Worm (Caenorhabditis elegans) whole organism, L1 larva: Measurements from ENCODE around the gene ptrg-1.

Source experiments
- C04F5.9 ChIP-seq: sonication (generic microtip); optimal IDR thresholded peaks from 2 replicates; lab custom pipeline; 2016; ENCODE audit warnings: missing genetic modification characterization, missing compliant biosample characterization
- C16A3.4 ChIP-seq: fragments of 150-350 bp; optimal IDR thresholded peaks from 2 replicates; lab custom pipeline; 2014; ENCODE audit warnings: missing biosample characterization, missing genetic modification characterization
- C34B4.2 ChIP-seq: sonication (generic microtip); optimal IDR thresholded peaks from 2 replicates; lab custom pipeline; 2017; ENCODE audit warnings: mild to moderate bottlenecking, missing genetic modification characterization, missing compliant biosample characterization
- F16B12.6 ChIP-seq: fragments of 150-350 bp; optimal IDR thresholded peaks from 2 replicates; lab custom pipeline; 2014; ENCODE audit warnings: missing biosample characterization, missing genetic modification characterization
- ama-1 ChIP-seq: fragments of 150-350 bp; optimal IDR thresholded peaks from 2 replicates; lab custom pipeline; 2014
- ceh-63 ChIP-seq: fragments of 200-800 bp; sonication (Bioruptor generic); optimal IDR thresholded peaks from 2 replicates; lab custom pipeline; 2018; ENCODE audit warnings: mild to moderate bottlenecking, missing genetic modification characterization, missing compliant biosample characterization
- ceh-8 ChIP-seq: fragments of 200-800 bp; sonication (Bioruptor generic); optimal IDR thresholded peaks from 2 replicates; lab custom pipeline; 2018; ENCODE audit warnings: mild to moderate bottlenecking, missing genetic modification characterization, moderate library complexity, missing compliant biosample characterization
- efl-3 ChIP-seq: fragments of 200-800 bp; sonication (Bioruptor generic); optimal IDR thresholded peaks from 2 replicates; lab custom pipeline; 2018; ENCODE audit warnings: mild to moderate bottlenecking, missing genetic modification characterization, missing compliant biosample characterization
- egl-13 ChIP-seq: sonication (generic microtip); optimal IDR thresholded peaks from 2 replicates; lab custom pipeline; 2016; ENCODE audit warnings: missing genotype, missing genetic modification reagents, missing genetic modification characterization, missing compliant biosample characterization
- elt-2 ChIP-seq: sonication (generic microtip); optimal IDR thresholded peaks from 2 replicates; lab custom pipeline; 2016; ENCODE audit warnings: missing genetic modification characterization, mild to moderate bottlenecking, inconsistent platforms, missing compliant biosample characterization, missing genetic modification reagents
- elt-3 ChIP-seq, 6 experiments: fragments of 150-350 bp in 1 of 6; sonication (generic microtip); optimal IDR thresholded peaks; 2 replicates each; lab custom pipeline; 2017 to 2018; ENCODE audit warnings: missing biosample characterization in 6 of 6, missing genetic modification characterization in 6 of 6, inconsistent platforms in 1 of 6
- fkh-4 ChIP-seq: sonication (generic microtip); optimal IDR thresholded peaks from 2 replicates; lab custom pipeline; 2016; ENCODE audit warnings: missing compliant biosample characterization, missing genetic modification characterization, borderline replicate concordance
- hlh-17 ChIP-seq: fragments of 200-800 bp; sonication (Bioruptor generic); optimal IDR thresholded peaks from 2 replicates; lab custom pipeline; 2018; ENCODE audit warnings: missing genetic modification characterization, mild to moderate bottlenecking, missing compliant biosample characterization, moderate library complexity, borderline replicate concordance
- irx-1 ChIP-seq: sonication (generic microtip); optimal IDR thresholded peaks from 2 replicates; lab custom pipeline; 2016; ENCODE audit warnings: missing genetic modification characterization, missing compliant biosample characterization
- jun-1 ChIP-seq: fragments of 150-350 bp; optimal IDR thresholded peaks from 2 replicates; lab custom pipeline; 2014; ENCODE audit warnings: missing biosample characterization, missing genetic modification reagents, missing genetic modification characterization
- lin-14 ChIP-seq: fragments of 200-800 bp; sonication (Bioruptor generic); optimal IDR thresholded peaks from 2 replicates; lab custom pipeline; 2018; ENCODE audit warnings: mild to moderate bottlenecking, missing genetic modification characterization, moderate library complexity, missing compliant biosample characterization
- lsy-2 ChIP-seq, 2 experiments: fragments of 150-350 bp; optimal IDR thresholded peaks; 2 replicates each; lab custom pipeline; 2014; ENCODE audit warnings: missing biosample characterization in 2 of 2, missing genetic modification characterization in 2 of 2
- nhr-11 ChIP-seq: fragments of 150-350 bp; optimal IDR thresholded peaks from 2 replicates; lab custom pipeline; 2014; ENCODE audit warnings: missing biosample characterization, missing genetic modification characterization
- nhr-12 ChIP-seq: sonication (generic microtip); optimal IDR thresholded peaks from 2 replicates; lab custom pipeline; 2017; ENCODE audit warnings: missing biosample characterization, missing genetic modification characterization
- nhr-19 ChIP-seq: fragments of 200-800 bp; sonication (Bioruptor generic); conservative IDR thresholded peaks from 2 replicates; pipeline ENCODE4 v1.3.6; 2022; ENCODE audit warnings: missing genetic modification characterization, missing compliant biosample characterization
- nhr-20 ChIP-seq: sonication (generic microtip); optimal IDR thresholded peaks from 2 replicates; lab custom pipeline; 2016; ENCODE audit warnings: mild to moderate bottlenecking, missing genetic modification characterization, missing compliant biosample characterization
- nhr-71 ChIP-seq: sonication (generic microtip); optimal IDR thresholded peaks from 2 replicates; lab custom pipeline; 2016; ENCODE audit warnings: mild to moderate bottlenecking, missing genetic modification characterization, moderate library complexity, missing compliant biosample characterization
- nhr-77 ChIP-seq: fragments of 150-350 bp; optimal IDR thresholded peaks from 2 replicates; lab custom pipeline; 2014; ENCODE audit warnings: missing biosample characterization, missing genetic modification characterization
- nhr-85 ChIP-seq: sonication (generic microtip); peaks from one replicate; lab custom pipeline; 2016; ENCODE audit warnings: missing genetic modification characterization, inconsistent platforms, missing compliant biosample characterization
- nhr-90 ChIP-seq: sonication (generic microtip); optimal IDR thresholded peaks from 2 replicates; lab custom pipeline; 2016; ENCODE audit warnings: mild to moderate bottlenecking, missing genetic modification characterization, missing compliant biosample characterization; ENCODE audit not compliant: poor library complexity
- pax-3 ChIP-seq: fragments of 200-800 bp; sonication (Bioruptor generic); optimal IDR thresholded peaks from 2 replicates; lab custom pipeline; 2018; ENCODE audit warnings: mild to moderate bottlenecking, missing genetic modification characterization, moderate library complexity, missing compliant biosample characterization
- sup-37 ChIP-seq: fragments of 200-800 bp; sonication (Bioruptor generic); optimal IDR thresholded peaks from 2 replicates; lab custom pipeline; 2018; ENCODE audit warnings: mild to moderate bottlenecking, missing genetic modification characterization, missing compliant biosample characterization
- tlp-1 ChIP-seq: fragments of 150-350 bp; optimal IDR thresholded peaks from 2 replicates; lab custom pipeline; 2014; ENCODE audit warnings: missing biosample characterization, missing genetic modification characterization
- unc-130 ChIP-seq: fragments of 150-350 bp; optimal IDR thresholded peaks from 2 replicates; lab custom pipeline; 2017; ENCODE audit warnings: missing biosample characterization, missing genetic modification characterization, inconsistent platforms
- unc-62 ChIP-seq: fragments of 150-350 bp; optimal IDR thresholded peaks from 2 replicates; lab custom pipeline; 2014; ENCODE audit warnings: missing biosample characterization, missing genetic modification reagents, missing genetic modification characterization
- vab-15 ChIP-seq: sonication (generic microtip); optimal IDR thresholded peaks from 2 replicates; lab custom pipeline; 2017; ENCODE audit warnings: missing genotype, mild to moderate bottlenecking, missing genetic modification characterization, missing compliant biosample characterization
- xbp-1 ChIP-seq: sonication (generic microtip); optimal IDR thresholded peaks from 2 replicates; lab custom pipeline; 2016; ENCODE audit warnings: missing genetic modification characterization, missing compliant biosample characterization

ptrg-1 gene

ce11 chrIV:10241659-10242058 lies 47.4 kb upstream of the ptrg-1 start, which contains the start of gene lipl-7:
lipl-7 (minus strand) TSS chrIV:10241823.
- no peak for TF ChIP-seq efl-3 (GFP tag; lab: Kevin White, UChicago)
- TF ChIP-seq nhr-19, result no peak
- no peak for TF ChIP-seq xbp-1 (tag; lab: Kevin White, UChicago)
- no peak for TF ChIP-seq lsy-2 (tag; optimal IDR thresholded peaks at IDR 0.05; lab: Kevin White, UChicago)
- TF ChIP-seq nhr-85 (tag; lab: Kevin White, UChicago), result peak; percentile 53
- TF ChIP-seq nhr-77 (tag; lab: Kevin White, UChicago), result no peak
- no peak for TF ChIP-seq ama-1 (lab: Kevin White, UChicago)
- TF ChIP-seq nhr-71, result peak; percentile 11

- no peak for TF ChIP-seq ceh-63
- TF ChIP-seq elt-2, result no peak
- peak in 1 of 6 experiments; percentile 5 for TF ChIP-seq elt-3 (tag; optimal IDR thresholded peaks at IDR 0.05; lab: Kevin White, UChicago)
- TF ChIP-seq nhr-20 (tag; lab: Kevin White, UChicago), result peak; percentile 13
Measured at ce11 chrIV:10239045-10239444, 44.8 kb upstream of the ptrg-1 start, which contains the start of gene ech-8. ech-8 (minus strand) TSS chrIV:10239176.

- no peak for TF ChIP-seq pax-3 (tag; lab: Kevin White, UChicago)
- TF ChIP-seq tlp-1, result no peak
- TF ChIP-seq C04F5.9 (tag; lab: Kevin White, UChicago), result no peak
- TF ChIP-seq nhr-11 (tag; lab: Kevin White, UChicago), result no peak
- TF ChIP-seq vab-15 (tag; lab: Kevin White, UChicago), result no peak
- TF ChIP-seq sup-37 (GFP tag; lab: Kevin White, UChicago), result no peak
- TF ChIP-seq elt-2, result peak; percentile 68
- TF ChIP-seq hlh-17 (GFP tag; lab: Kevin White, UChicago), result no peak
- TF ChIP-seq nhr-12 (tag; lab: Kevin White, UChicago), result no peak
- TF ChIP-seq F16B12.6 (tag; lab: Kevin White, UChicago), result no peak
- no peak for TF ChIP-seq unc-130 (tag; lab: Kevin White, UChicago)
- TF ChIP-seq jun-1 (tag; lab: Kevin White, UChicago), result peak; percentile 32
- TF ChIP-seq ceh-8 (GFP tag; lab: Kevin White, UChicago), result no peak
- TF ChIP-seq fkh-4, result no peak
- TF ChIP-seq nhr-90 (tag; lab: Kevin White, UChicago), result no peak
Measured at ce11 chrIV:10236106-10236505, 41.9 kb upstream of the ptrg-1 start.

DNA sequence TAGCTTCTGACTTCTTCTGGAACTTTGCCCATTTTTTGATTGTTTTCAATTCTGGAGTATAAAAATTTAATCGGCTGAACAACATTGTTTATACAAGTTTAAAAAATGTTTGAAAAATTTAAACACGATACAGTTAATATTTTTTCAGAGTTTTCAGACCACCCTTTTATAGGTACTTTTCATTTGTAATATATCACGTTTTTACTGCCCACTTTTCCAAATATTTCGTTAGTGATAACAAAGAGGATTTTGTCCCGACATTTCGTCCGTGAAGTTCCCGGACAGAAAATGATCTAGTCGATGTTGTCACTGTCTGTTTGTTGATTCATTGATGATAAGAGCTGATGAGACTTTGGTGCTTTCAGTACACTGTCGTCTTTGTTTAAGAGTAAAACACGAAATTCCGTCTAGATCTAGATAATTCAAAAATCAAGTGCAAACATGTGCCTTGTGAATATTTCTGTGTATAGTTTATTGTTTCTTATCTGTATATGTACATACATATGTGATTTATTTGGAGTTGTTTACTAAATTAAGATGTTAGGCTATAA lies 41.1 kb upstream of the ptrg-1 start, which contains the start of gene ech-9:
Gene ech-9, minus strand, starts transcription at position 51 of the 551 bp plus-strand sequence.
- no peak for TF ChIP-seq lin-14 (GFP tag; lab: Kevin White, UChicago)
- no peak for TF ChIP-seq unc-130 (tag; lab: Kevin White, UChicago)
- peak; percentile 39 for TF ChIP-seq elt-2

DNA sequence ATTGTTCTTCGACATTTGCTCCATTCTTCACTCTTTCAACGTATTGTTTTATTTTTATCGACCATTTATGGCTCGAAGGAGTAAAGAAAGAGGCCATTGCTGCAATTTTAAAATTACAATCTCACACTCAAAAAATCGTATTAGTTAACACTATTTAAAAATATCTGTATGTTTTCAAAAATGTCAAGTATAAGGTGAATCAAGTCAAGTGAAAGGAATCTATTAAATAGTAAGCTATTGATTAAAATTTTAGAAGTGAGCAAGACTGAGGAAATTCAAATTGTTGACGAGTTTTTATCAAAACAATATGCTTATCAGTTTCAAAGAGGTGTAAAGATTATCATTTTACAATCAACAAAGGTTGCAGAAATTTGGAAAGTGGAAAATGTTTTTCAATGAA lies 38.2 kb upstream of the ptrg-1 start, which contains the start of gene F01G10.4:
Gene F01G10.4, minus strand, starts transcription at position 101 of the 400 bp plus-strand sequence.
- no peak for TF ChIP-seq nhr-12 (tag; lab: Kevin White, UChicago)
- no peak for TF ChIP-seq sup-37 (GFP tag; lab: Kevin White, UChicago)
- TF ChIP-seq irx-1 (tag; lab: Kevin White, UChicago), result no peak
- TF ChIP-seq C16A3.4 (tag; lab: Kevin White, UChicago), result no peak
- no peak for TF ChIP-seq egl-13
- TF ChIP-seq unc-62 (GFP tag; lab: Kevin White, UChicago), result no peak
- no peak for TF ChIP-seq C34B4.2 (tag; lab: Kevin White, UChicago)
- no peak for TF ChIP-seq vab-15 (tag; lab: Kevin White, UChicago)
